Worm (Caenorhabditis elegans) whole organism, mixed stage, embryonic: ENCODE data around the gene JC8.7.

Experiments
- M03D4.4 ChIP-seq: sonication (generic microtip); optimal IDR thresholded peaks from 2 replicates; lab custom pipeline; 2017; ENCODE audit warnings: mild to moderate bottlenecking, missing genetic modification characterization, missing compliant biosample characterization
- blmp-1 ChIP-seq: fragments of 150-350 bp; optimal IDR thresholded peaks from 2 replicates; lab custom pipeline; 2014; ENCODE audit warnings: missing biosample characterization, missing genetic modification characterization
- ces-1 ChIP-seq: fragments of 150-350 bp; optimal IDR thresholded peaks from 2 replicates; lab custom pipeline; 2014; ENCODE audit warnings: missing biosample characterization, missing genetic modification reagents, missing genetic modification characterization
- elt-3 ChIP-seq: fragments of 150-350 bp; optimal IDR thresholded peaks from 2 replicates; lab custom pipeline; 2014; ENCODE audit warnings: missing biosample characterization, missing genetic modification characterization
- lin-13 ChIP-seq: fragments of 150-350 bp; optimal IDR thresholded peaks from 2 replicates; lab custom pipeline; 2014; ENCODE audit warnings: missing biosample characterization, missing genetic modification characterization
- lsy-2 ChIP-seq: fragments of 150-350 bp; optimal IDR thresholded peaks from 2 replicates; lab custom pipeline; 2014; ENCODE audit warnings: missing biosample characterization, missing genetic modification characterization
- nhr-237 ChIP-seq: fragments of 150-350 bp; optimal IDR thresholded peaks from 2 replicates; lab custom pipeline; 2014; ENCODE audit warnings: missing biosample characterization, missing genetic modification characterization
- nhr-28 ChIP-seq: fragments of 150-350 bp; optimal IDR thresholded peaks from 2 replicates; lab custom pipeline; 2014; ENCODE audit warnings: missing biosample characterization, missing genetic modification characterization
- unc-120 ChIP-seq: sonication (generic microtip); optimal IDR thresholded peaks from 2 replicates; lab custom pipeline; 2017; ENCODE audit warnings: missing genetic modification characterization, missing compliant biosample characterization; ENCODE audit not compliant: poor library complexity, severe bottlenecking
- ztf-11 ChIP-seq: fragments of 150-350 bp; optimal IDR thresholded peaks from 2 replicates; lab custom pipeline; 2014; ENCODE audit warnings: missing biosample characterization, missing genetic modification characterization

- no peak for TF ChIP-seq nhr-28 (tag; lab: Kevin White, UChicago)
- no peak for TF ChIP-seq ztf-11 (tag; lab: Kevin White, UChicago)
- TF ChIP-seq blmp-1 (tag; lab: Kevin White, UChicago) = no peak
- no peak for TF ChIP-seq lin-13 (tag; lab: Kevin White, UChicago)
- TF ChIP-seq lsy-2 = no peak
- TF ChIP-seq elt-3 (tag; lab: Kevin White, UChicago) = no peak
- TF ChIP-seq nhr-237 = no peak
- TF ChIP-seq M03D4.4 = no peak
- TF ChIP-seq ces-1 (GFP tag; lab: Kevin White, UChicago) = no peak
- no peak for TF ChIP-seq unc-120 (tag; lab: Kevin White, UChicago)
Observed at ce11 chrIV:13261778-13262177, 14.7 kb downstream of the JC8.7 start.
